Fruit fly (Drosophila melanogaster) whole organism, embryonic: ENCODE results near the gene TkR86C.

Experiments used
- Optix ChIP-seq: fragments of 200-800 bp; sonication (Bioruptor generic); IDR thresholded peaks from 3 replicates; pipeline ENCODE4 v1.3.6; 2022; ENCODE audit warnings: missing biosample characterization, missing genetic modification characterization
- kay ChIP-seq: fragments of 200-800 bp; sonication (Bioruptor generic); optimal IDR thresholded peaks from 2 replicates; lab custom pipeline; 2016; ENCODE audit warnings: missing biosample characterization, missing genetic modification characterization
- lola ChIP-seq, 3 experiments: fragments of >200 bp in 2 of 3; fragments of 200-800 bp in 1 of 3; sonication (Bioruptor generic) in 1 of 3; optimal IDR thresholded peaks; 2 replicates each; lab custom pipeline; 2017 to 2019; ENCODE audit warnings: missing biosample characterization in 3 of 3, missing genetic modification characterization in 3 of 3, mild to moderate bottlenecking in 1 of 3, moderate library complexity in 1 of 3
- nmo ChIP-seq: fragments of 200-800 bp; sonication (Bioruptor generic); optimal IDR thresholded peaks from 2 replicates; lab custom pipeline; 2018; ENCODE audit warnings: missing biosample characterization, mild to moderate bottlenecking, missing genetic modification characterization, moderate library complexity
- slbo ChIP-seq: fragments of 200-800 bp; sonication (Bioruptor generic); IDR thresholded peaks from 2 replicates; pipeline ENCODE4 v1.3.6; 2022; ENCODE audit warnings: missing biosample characterization, missing genetic modification characterization

- TF ChIP-seq kay (GFP tag; lab: Kevin White, UChicago) (no peak), lola (GFP tag; optimal IDR thresholded peaks at IDR 0.05; lab: Kevin White, UChicago) (no peak), Optix (GFP tag; lab: Robert Waterston, UW) (no peak), slbo (GFP tag; lab: Robert Waterston, UW) (no peak), nmo (GFP tag; lab: Kevin White, UChicago) (no peak)
Measured at dm6 chr3R:10709264-10709663, 41.8 kb downstream of the TkR86C start, which contains the start of gene CG31373.
